Worm (Caenorhabditis elegans) whole organism, young adult: ENCODE results near the gene T27A1.3.

Experiments used
- attf-5 ChIP-seq: fragments of 200-800 bp; sonication (Bioruptor generic); optimal IDR thresholded peaks from 2 replicates; lab custom pipeline; 2018; ENCODE audit warnings: mild to moderate bottlenecking, missing genetic modification characterization, missing compliant biosample characterization
- unc-130 ChIP-seq: sonication (generic microtip); optimal IDR thresholded peaks from 2 replicates; lab custom pipeline; 2016; ENCODE audit warnings: missing genetic modification reagents, missing genetic modification characterization, missing compliant biosample characterization

DNA sequence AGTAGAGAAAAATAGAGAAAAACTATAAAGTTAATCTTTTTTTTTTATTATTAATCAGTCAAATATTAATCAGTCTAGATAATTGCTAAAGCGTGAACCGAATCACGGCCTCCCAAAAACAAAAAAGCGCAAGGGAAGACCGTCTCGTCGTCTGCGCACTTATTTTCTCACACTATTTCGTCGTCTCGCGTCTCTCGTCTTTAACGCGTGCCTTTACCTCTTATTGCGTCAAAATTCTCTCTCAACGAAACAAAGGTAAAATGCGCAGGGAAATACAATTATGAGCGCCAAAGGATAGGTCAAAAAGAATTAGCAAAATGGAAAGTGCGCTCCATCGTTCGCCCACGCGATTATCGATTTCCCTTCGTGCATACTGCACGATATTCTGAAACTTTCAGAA is 29.3 kb upstream of the T27A1.3 start:
- TF ChIP-seq unc-130 (GFP tag; lab: Kevin White, UChicago) (no peak), attf-5 (GFP tag; lab: Kevin White, UChicago) (no peak)
